Fruit fly (Drosophila melanogaster): ENCODE measurements around the gene CG6865.

CG6865 gene

dm6 chr3L:18828318-18828717 is 35.1 kb upstream of the CG6865 start (continued):
- TF ChIP-seq CG6854 (GFP tag; optimal IDR thresholded peaks at IDR 0.05) (peak; percentile 74), Mad (GFP tag; optimal IDR thresholded peaks at IDR 0.05) (peak; percentile 2), sens (GFP tag) (peak; percentile 43), CG16813 (GFP tag; IDR thresholded peaks at IDR 0.05; ENCODE audit: partially characterized antibody) (peak; percentile 60), CG14710 (tag; optimal IDR thresholded peaks at IDR 0.05) (peak; percentile 41), B-H2 (GFP tag; optimal IDR thresholded peaks at IDR 0.05) (peak; percentile 9), nmo (GFP tag; optimal IDR thresholded peaks at IDR 0.05) (peak; percentile 24), Scr (GFP tag; IDR thresholded peaks at IDR 0.05; ENCODE audit: partially characterized antibody) (peak; percentile 66), CG4360 (GFP tag; IDR thresholded peaks at IDR 0.05) (no peak), Dll (GFP tag; IDR thresholded peaks at IDR 0.05; ENCODE audit: partially characterized antibody) (peak; percentile 67; the same call in 3 of the 4 replicates), chinmo (GFP tag; IDR thresholded peaks at IDR 0.05; ENCODE audit: partially characterized antibody) (peak; percentile 69; the same call in 1 of the 4 replicates), Gug (GFP tag; IDR thresholded peaks at IDR 0.05) (no peak), repo (GFP tag; optimal IDR thresholded peaks at IDR 0.05) (no peak), Doc3 (GFP tag; IDR thresholded peaks at IDR 0.05; ENCODE audit: partially characterized antibody) (peak; percentile 58), Dip3 (GFP tag; optimal IDR thresholded peaks at IDR 0.05) (no peak), MTF-1 (GFP tag; optimal IDR thresholded peaks at IDR 0.05; ENCODE audit: borderline replicate concordance) (no peak), hbn (GFP tag; IDR thresholded peaks at IDR 0.05; ENCODE audit: partially characterized antibody) (peak; percentile 54), lbe (GFP tag; optimal IDR thresholded peaks at IDR 0.05) (peak; percentile 17), CG7963 (GFP tag; IDR thresholded peaks at IDR 0.05; ENCODE audit: partially characterized antibody) (peak; percentile 59), CG7271 (tag; optimal IDR thresholded peaks at IDR 0.05) (no peak), CG6791 (GFP tag; IDR thresholded peaks at IDR 0.05; ENCODE audit: partially characterized antibody) (peak; percentile 86), trem (tag; optimal IDR thresholded peaks at IDR 0.05) (peak; percentile 42), tna (GFP tag; IDR thresholded peaks at IDR 0.05; ENCODE audit: partially characterized antibody) (peak; percentile 60; the same call in 1 of the 2 replicates), scrt (GFP tag; optimal IDR thresholded peaks at IDR 0.05) (peak; percentile 97), onecut (GFP tag; IDR thresholded peaks at IDR 0.05) (no peak), D (optimal IDR thresholded peaks at IDR 0.05) (no peak), D (GFP tag; optimal IDR thresholded peaks at IDR 0.05) (no peak), CG12659 (GFP tag; optimal IDR thresholded peaks at IDR 0.05) (peak; percentile 27), CG3065 (GFP tag; optimal IDR thresholded peaks at IDR 0.05) (no peak), CG2712 (tag; optimal IDR thresholded peaks at IDR 0.05) (peak; percentile 24), CG3847 (GFP tag; IDR thresholded peaks at IDR 0.05) (no peak), fd102C (GFP tag; optimal IDR thresholded peaks at IDR 0.05) (no peak), ap (GFP tag; IDR thresholded peaks at IDR 0.05) (no peak), CG8478 (optimal IDR thresholded peaks at IDR 0.05) (no peak), CG13287 (GFP tag; IDR thresholded peaks at IDR 0.05; ENCODE audit: partially characterized antibody) (peak; percentile 83), CG34224 (GFP tag; IDR thresholded peaks at IDR 0.05; ENCODE audit: partially characterized antibody) (peak; percentile 75), lola (GFP tag; optimal IDR thresholded peaks at IDR 0.05) (no peak), kay (GFP tag; optimal IDR thresholded peaks at IDR 0.05) (no peak), CG12219 (GFP tag; optimal IDR thresholded peaks at IDR 0.05) (no peak), tap (tag; optimal IDR thresholded peaks at IDR 0.05) (no peak), Bdp1 (GFP tag; optimal IDR thresholded peaks at IDR 0.05) (no peak), stwl (tag; optimal IDR thresholded peaks at IDR 0.05) (peak; percentile 97), bbx (GFP tag; IDR thresholded peaks at IDR 0.05; ENCODE audit: partially characterized antibody) (peak; percentile 74), Sry-δ (GFP tag; optimal IDR thresholded peaks at IDR 0.05) (peak; percentile 88), Atf-2 (GFP tag; optimal IDR thresholded peaks at IDR 0.05) (no peak), CG8089 (GFP tag; optimal IDR thresholded peaks at IDR 0.05) (no peak), hb (GFP tag; IDR thresholded peaks at IDR 0.05; ENCODE audit: partially characterized antibody) (peak; percentile 57; the same call in 2 of the 3 replicates), gcm2 (GFP tag; optimal IDR thresholded peaks at IDR 0.05) (no peak)
